Fruit fly (Drosophila melanogaster) whole organism, adult: ENCODE results near the gene CG42232.

ENCODE experiments used
- CG11617 ChIP-seq: fragments of 200-800 bp; sonication (Bioruptor generic); optimal IDR thresholded peaks from 2 replicates; lab custom pipeline; 2017; ENCODE audit warnings: mild to moderate bottlenecking, missing biosample characterization, missing genetic modification reagents, missing genetic modification characterization
- CG12768 ChIP-seq: fragments of 200-800 bp; sonication (Bioruptor generic); optimal IDR thresholded peaks from 2 replicates; lab custom pipeline; 2017; ENCODE audit warnings: missing biosample characterization, missing genetic modification characterization, mild to moderate bottlenecking, moderate library complexity, missing genetic modification reagents
- CG14711 ChIP-seq: fragments of 200-800 bp; sonication (Bioruptor generic); optimal IDR thresholded peaks from 2 replicates; lab custom pipeline; 2018; ENCODE audit warnings: missing biosample characterization, mild to moderate bottlenecking, missing genetic modification characterization, moderate library complexity
- CG1620 ChIP-seq: fragments of 200-800 bp; sonication (Bioruptor generic); optimal IDR thresholded peaks from 2 replicates; lab custom pipeline; 2016; ENCODE audit warnings: missing biosample characterization, missing genetic modification characterization
- CG33017 ChIP-seq: fragments of 200-800 bp; sonication (Bioruptor generic); optimal IDR thresholded peaks from 2 replicates; lab custom pipeline; 2018; ENCODE audit warnings: missing biosample characterization, mild to moderate bottlenecking, missing genetic modification characterization, moderate library complexity
- CG5204 ChIP-seq: fragments of 200-800 bp; sonication (Bioruptor generic); optimal IDR thresholded peaks from 2 replicates; lab custom pipeline; 2016; ENCODE audit warnings: missing biosample characterization, missing genetic modification characterization
- CG7045 ChIP-seq: fragments of 200-800 bp; sonication (Bioruptor generic); optimal IDR thresholded peaks from 2 replicates; lab custom pipeline; 2017; ENCODE audit warnings: missing biosample characterization, mild to moderate bottlenecking, missing genetic modification characterization
- CG7101 ChIP-seq: fragments of 200-800 bp; sonication (Bioruptor generic); optimal IDR thresholded peaks from 2 replicates; lab custom pipeline; 2018; ENCODE audit warnings: missing biosample characterization, mild to moderate bottlenecking, missing genetic modification characterization, moderate library complexity
- Clk ChIP-seq: fragments of 200-800 bp; sonication (Bioruptor generic); optimal IDR thresholded peaks from 2 replicates; lab custom pipeline; 2017; ENCODE audit warnings: missing biosample characterization, missing genetic modification characterization
- Crg-1 ChIP-seq: fragments of 200-800 bp; sonication (Bioruptor generic); optimal IDR thresholded peaks from 2 replicates; lab custom pipeline; 2016; ENCODE audit warnings: missing biosample characterization, missing genetic modification characterization
- Hr96 ChIP-seq: fragments of 200-800 bp; sonication (Bioruptor generic); optimal IDR thresholded peaks from 2 replicates; lab custom pipeline; 2016; ENCODE audit warnings: missing biosample characterization, missing genetic modification characterization
- Mnt ChIP-seq: fragments of 200-800 bp; sonication (Bioruptor generic); optimal IDR thresholded peaks from 2 replicates; lab custom pipeline; 2016; ENCODE audit warnings: missing biosample characterization, mild to moderate bottlenecking, missing genetic modification characterization
- bab1 ChIP-seq: fragments of 200-800 bp; sonication (Bioruptor generic); optimal IDR thresholded peaks from 3 replicates; lab custom pipeline; 2019; ENCODE audit warnings: missing biosample characterization, mild to moderate bottlenecking, missing genetic modification characterization, moderate library complexity
- cic ChIP-seq: fragments of 200-800 bp; sonication (Bioruptor generic); optimal IDR thresholded peaks from 2 replicates; lab custom pipeline; 2017; ENCODE audit warnings: missing biosample characterization, mild to moderate bottlenecking, missing genetic modification characterization, moderate library complexity
- cnc ChIP-seq, 2 experiments: fragments of >200 bp; optimal IDR thresholded peaks; 2 replicates each; lab custom pipeline; 2017
- kay ChIP-seq: fragments of 200-800 bp; sonication (Bioruptor generic); peaks from one replicate; lab custom pipeline; 2016; ENCODE audit warnings: missing biosample characterization, missing genetic modification characterization, borderline replicate concordance
- ovo ChIP-seq: fragments of 200-800 bp; sonication (Bioruptor generic); optimal IDR thresholded peaks from 2 replicates; lab custom pipeline; 2016; ENCODE audit warnings: missing biosample characterization, missing genetic modification characterization
- pad ChIP-seq: fragments of 200-800 bp; sonication (Bioruptor generic); optimal IDR thresholded peaks from 3 replicates; lab custom pipeline; 2017; ENCODE audit warnings: missing biosample characterization, missing genetic modification characterization, mild to moderate bottlenecking, moderate library complexity, missing genetic modification reagents
- tj ChIP-seq: fragments of 200-800 bp; sonication (Bioruptor generic); optimal IDR thresholded peaks from 3 replicates; lab custom pipeline; 2017; ENCODE audit warnings: missing biosample characterization, mild to moderate bottlenecking, missing genetic modification characterization, moderate library complexity
- toe ChIP-seq: fragments of 200-800 bp; sonication (Bioruptor generic); optimal IDR thresholded peaks from 2 replicates; lab custom pipeline; 2016; ENCODE audit warnings: missing biosample characterization, missing genetic modification characterization

CG42232 gene

DNA sequence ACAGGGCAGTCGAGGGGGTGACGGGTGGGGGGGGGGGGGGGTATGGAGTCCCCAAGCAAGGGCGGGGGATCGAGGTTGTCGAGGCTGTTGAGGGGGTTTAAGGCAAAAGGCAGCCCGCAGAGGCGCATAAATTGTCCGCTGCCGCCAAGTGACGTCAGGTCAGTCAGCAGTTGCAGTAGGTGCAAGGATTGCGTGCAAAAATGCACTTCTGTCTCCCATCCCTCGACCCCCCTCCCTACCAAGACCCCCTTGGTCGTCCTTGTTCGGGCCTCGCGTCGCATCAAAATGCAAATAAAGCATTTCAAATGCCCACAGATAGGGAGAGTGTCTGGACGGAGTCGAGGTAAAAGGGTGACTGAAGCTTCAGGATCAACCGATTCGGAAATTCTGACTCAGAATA, 53.0 kb downstream of the CG42232 start:
- TF ChIP-seq Crg-1 (no peak), cic (GFP tag; lab: Kevin White, UChicago) (no peak), CG7045 (no peak), Mnt (GFP tag; lab: Kevin White, UChicago) (no peak), CG5204 (GFP tag; lab: Kevin White, UChicago) (no peak), kay (GFP tag; lab: Kevin White, UChicago) (no peak), CG1620 (no peak), toe (GFP tag; lab: Kevin White, UChicago) (no peak), CG14711 (tag; lab: Kevin White, UChicago) (no peak), CG12768 (GFP tag; lab: Kevin White, UChicago) (no peak), CG11617 (GFP tag; lab: Kevin White, UChicago) (no peak), cnc (optimal IDR thresholded peaks at IDR 0.05; lab: Kevin White, UChicago) (no peak), ovo (no peak), bab1 (no peak)

DNA sequence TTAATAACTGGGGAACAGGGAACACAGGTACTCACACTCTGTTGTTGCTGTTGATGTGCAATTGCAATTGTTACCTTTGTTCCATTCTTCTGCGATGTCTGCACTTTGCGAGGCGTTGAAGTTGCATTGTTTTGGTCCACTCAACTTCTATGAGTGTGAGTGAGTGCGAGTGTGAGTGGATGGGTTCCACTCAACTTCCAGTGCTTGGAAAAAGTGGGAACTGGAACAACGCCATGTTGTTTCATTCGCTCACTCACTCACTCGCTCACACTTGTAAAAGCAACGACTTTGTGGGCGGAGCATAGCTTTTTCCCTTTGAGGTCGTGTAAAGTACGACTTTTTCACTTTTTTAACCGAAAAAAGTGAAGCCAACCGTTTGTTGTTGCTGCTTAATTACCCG, 55.7 kb downstream of the CG42232 start:
- no peak for TF ChIP-seq pad
- TF ChIP-seq CG33017 (tag; lab: Kevin White, UChicago) = no peak
- TF ChIP-seq cic (GFP tag; lab: Kevin White, UChicago) = no peak
- TF ChIP-seq CG14711 (tag; lab: Kevin White, UChicago) = no peak
- no peak for TF ChIP-seq Hr96 (GFP tag; lab: Kevin White, UChicago)
- TF ChIP-seq CG7101 (tag; lab: Kevin White, UChicago) = no peak
- TF ChIP-seq CG7045 = no peak
- no peak for TF ChIP-seq Mnt (GFP tag; lab: Kevin White, UChicago)
- no peak for TF ChIP-seq bab1
- TF ChIP-seq kay (GFP tag; lab: Kevin White, UChicago) = no peak
- no peak for TF ChIP-seq CG5204 (GFP tag; lab: Kevin White, UChicago)
- TF ChIP-seq Clk = no peak

DNA sequence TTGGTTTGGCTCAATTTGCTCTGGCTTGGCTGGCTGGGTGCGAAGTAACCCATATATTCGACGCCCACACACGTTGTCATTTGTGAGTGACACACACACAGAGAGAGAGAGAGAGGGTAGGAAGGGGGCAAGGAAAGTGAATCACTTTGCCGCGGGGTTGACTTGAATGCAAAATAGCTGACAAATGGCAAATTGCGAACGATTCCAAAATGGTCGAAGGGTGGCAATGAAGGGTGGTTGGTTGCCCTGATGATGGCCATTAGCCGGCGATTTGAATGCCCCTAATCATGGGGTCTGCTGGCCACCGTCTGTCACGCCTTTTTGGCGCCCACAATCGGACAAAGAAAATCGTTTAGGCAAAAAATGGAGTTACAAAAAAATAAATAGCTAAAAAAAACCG, 58.8 kb downstream of the CG42232 start:
- no peak for TF ChIP-seq CG33017 (tag; lab: Kevin White, UChicago)
- TF ChIP-seq kay (GFP tag; lab: Kevin White, UChicago) = no peak
- TF ChIP-seq Hr96 (GFP tag; lab: Kevin White, UChicago) = no peak

DNA sequence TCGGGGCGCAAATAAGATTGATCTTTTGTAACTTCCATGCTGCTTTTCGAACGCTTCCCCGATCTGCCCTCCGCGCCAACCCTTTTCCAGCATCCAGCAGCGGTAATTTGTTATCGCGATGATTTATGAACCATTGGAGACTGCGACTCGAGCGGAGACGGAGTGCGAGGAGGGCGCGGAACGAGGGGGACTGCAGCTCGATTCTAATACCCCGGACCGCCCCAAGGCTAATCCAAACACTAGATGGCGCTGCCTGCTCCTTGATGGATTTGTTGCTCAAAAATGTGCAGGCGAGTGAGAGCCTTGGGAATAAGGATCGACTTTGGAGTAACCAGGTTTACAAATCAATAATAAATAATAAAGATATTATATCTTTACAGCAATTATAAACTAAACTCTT, 61.0 kb downstream of the CG42232 start:
- TF ChIP-seq cic (GFP tag; lab: Kevin White, UChicago) = no peak
- TF ChIP-seq cnc (optimal IDR thresholded peaks at IDR 0.05; lab: Kevin White, UChicago) = no peak
- no peak for TF ChIP-seq bab1
- TF ChIP-seq CG5204 (GFP tag; lab: Kevin White, UChicago) = no peak
- TF ChIP-seq CG7101 (tag; lab: Kevin White, UChicago) = no peak
- no peak for TF ChIP-seq Hr96 (GFP tag; lab: Kevin White, UChicago)
- no peak for TF ChIP-seq ovo
- no peak for TF ChIP-seq tj (GFP tag; lab: Kevin White, UChicago)
- no peak for TF ChIP-seq CG1620
